Fruit fly (Drosophila melanogaster) whole organism, embryonic: Measurements from ENCODE around the gene CG7333.
A peak's percentile ranks its signal among the peaks of the same experiment; 100 is the strongest.

Source experiments
- Ada2b ChIP-seq: fragments of 200-800 bp; sonication (Bioruptor generic); IDR thresholded peaks from 2 replicates; pipeline ENCODE4 v1.3.6; 2022; ENCODE audit warnings: missing biosample characterization, missing genetic modification characterization
- B-H2 ChIP-seq: fragments of 200-800 bp; sonication (Bioruptor generic); optimal IDR thresholded peaks from 2 replicates; lab custom pipeline; 2018; ENCODE audit warnings: missing biosample characterization, mild to moderate bottlenecking, missing genetic modification characterization
- CG10431 ChIP-seq: fragments of 200-800 bp; sonication (Bioruptor generic); optimal IDR thresholded peaks from 3 replicates; lab custom pipeline; 2018; ENCODE audit warnings: missing biosample characterization, mild to moderate bottlenecking, missing genetic modification characterization
- CG11456 ChIP-seq: fragments of 200-800 bp; sonication (Bioruptor generic); IDR thresholded peaks from 3 replicates; pipeline ENCODE4 v1.3.6; 2022; ENCODE audit warnings: missing biosample characterization, missing genetic modification characterization
- CG11560 ChIP-seq: fragments of 200-800 bp; sonication (Bioruptor generic); IDR thresholded peaks from 3 replicates; pipeline ENCODE4 v1.3.6; 2022; ENCODE audit warnings: missing biosample characterization, missing genetic modification characterization
- CG12299 ChIP-seq: fragments of 200-800 bp; sonication (Bioruptor generic); optimal IDR thresholded peaks from 2 replicates; lab custom pipeline; 2018; ENCODE audit warnings: missing biosample characterization, mild to moderate bottlenecking, missing genetic modification characterization
- CG13287 ChIP-seq: fragments of 200-800 bp; sonication (Bioruptor generic); IDR thresholded peaks from 2 replicates; pipeline ENCODE4 v1.3.6; 2022; ENCODE audit warnings: missing biosample characterization, missing genetic modification characterization; ENCODE audit not compliant: partially characterized antibody
- CG15011 ChIP-seq: fragments of 200-800 bp; sonication (Bioruptor generic); optimal IDR thresholded peaks from 3 replicates; lab custom pipeline; 2018; ENCODE audit warnings: missing biosample characterization, mild to moderate bottlenecking, missing genetic modification characterization
- CG1602 ChIP-seq: fragments of 200-800 bp; sonication (Bioruptor generic); optimal IDR thresholded peaks from 3 replicates; lab custom pipeline; 2016; ENCODE audit warnings: missing biosample characterization, missing genetic modification characterization
- CG18262 ChIP-seq: fragments of 200-800 bp; optimal IDR thresholded peaks from 3 replicates; lab custom pipeline; 2019; ENCODE audit warnings: missing biosample characterization, mild to moderate bottlenecking, missing genetic modification characterization, moderate library complexity
- CG30431 ChIP-seq: fragments of 200-800 bp; sonication (Bioruptor generic); optimal IDR thresholded peaks from 2 replicates; lab custom pipeline; 2017; ENCODE audit warnings: missing biosample characterization, missing genetic modification characterization
- CG31441 ChIP-seq: fragments of 200-800 bp; sonication (Bioruptor generic); IDR thresholded peaks from 2 replicates; pipeline ENCODE4 v1.3.6; 2022; ENCODE audit warnings: missing biosample characterization, missing genetic modification characterization
- CG3163 ChIP-seq: fragments of 200-800 bp; sonication (Bioruptor generic); optimal IDR thresholded peaks from 3 replicates; lab custom pipeline; 2016; ENCODE audit warnings: missing biosample characterization, missing genetic modification characterization
- CG33557 ChIP-seq: fragments of 200-800 bp; sonication (Bioruptor generic); optimal IDR thresholded peaks from 2 replicates; lab custom pipeline; 2019; ENCODE audit warnings: missing biosample characterization, mild to moderate bottlenecking, missing genetic modification characterization, moderate library complexity
- CG34422 ChIP-seq: fragments of 200-800 bp; sonication (Bioruptor generic); IDR thresholded peaks from 3 replicates; pipeline ENCODE4 v1.3.6; 2022; ENCODE audit warnings: missing biosample characterization, missing genetic modification characterization
- CG4328 ChIP-seq: fragments of 200-800 bp; sonication (Bioruptor generic); optimal IDR thresholded peaks from 3 replicates; lab custom pipeline; 2017; ENCODE audit warnings: missing biosample characterization, missing genetic modification reagents, missing genetic modification characterization
- CG4424 ChIP-seq: fragments of 200-800 bp; sonication (Bioruptor generic); optimal IDR thresholded peaks from 3 replicates; lab custom pipeline; 2016; ENCODE audit warnings: missing biosample characterization, missing genetic modification characterization
- CG6272 ChIP-seq: fragments of 200-800 bp; sonication (Bioruptor generic); IDR thresholded peaks from 2 replicates; pipeline ENCODE4 v1.3.6; 2022; ENCODE audit warnings: missing biosample characterization, missing genetic modification characterization
- CG7987 ChIP-seq: fragments of 200-800 bp; sonication (Bioruptor generic); optimal IDR thresholded peaks from 2 replicates; lab custom pipeline; 2018; ENCODE audit warnings: missing biosample characterization, mild to moderate bottlenecking, missing genetic modification characterization, moderate library complexity
- CG8281 ChIP-seq: fragments of 200-800 bp; sonication (Bioruptor generic); optimal IDR thresholded peaks from 2 replicates; lab custom pipeline; 2018; ENCODE audit warnings: missing biosample characterization, mild to moderate bottlenecking, missing genetic modification characterization, moderate library complexity
- CG8290 ChIP-seq, 3 experiments: fragments of 200-800 bp; sonication (Bioruptor generic); optimal IDR thresholded peaks; 2 replicates each; lab custom pipeline; 2016 to 2019; ENCODE audit warnings: missing biosample characterization in 3 of 3, missing genetic modification characterization in 3 of 3, mild to moderate bottlenecking in 2 of 3, moderate library complexity in 1 of 3
- CG8924 ChIP-seq: fragments of 200-800 bp; optimal IDR thresholded peaks from 3 replicates; lab custom pipeline; 2019; ENCODE audit warnings: missing biosample characterization, mild to moderate bottlenecking, missing genetic modification characterization, moderate library complexity
- CHES-1-like ChIP-seq: fragments of 200-800 bp; sonication (Bioruptor generic); optimal IDR thresholded peaks from 2 replicates; lab custom pipeline; 2016; ENCODE audit warnings: missing biosample characterization, missing genetic modification characterization
- CrebB ChIP-seq: fragments of 200-800 bp; sonication (Bioruptor generic); optimal IDR thresholded peaks from 3 replicates; lab custom pipeline; 2018; ENCODE audit warnings: missing biosample characterization, mild to moderate bottlenecking, missing genetic modification characterization
- Dip3 ChIP-seq: fragments of 200-800 bp; sonication (Bioruptor generic); optimal IDR thresholded peaks from 3 replicates; lab custom pipeline; 2016; ENCODE audit warnings: missing biosample characterization, missing genetic modification characterization
- E2f1 ChIP-seq: fragments of 200-800 bp; sonication (Bioruptor generic); IDR thresholded peaks from 2 replicates; pipeline ENCODE4 v1.3.6; 2022; ENCODE audit warnings: missing biosample characterization, missing genetic modification characterization
- Fer2 ChIP-seq: fragments of 200-800 bp; sonication (Bioruptor generic); optimal IDR thresholded peaks from 2 replicates; lab custom pipeline; 2018; ENCODE audit warnings: missing biosample characterization, mild to moderate bottlenecking, missing genetic modification characterization, moderate library complexity
- Gug ChIP-seq: fragments of 200-800 bp; sonication (Bioruptor generic); IDR thresholded peaks from 4 replicates; pipeline ENCODE4 v1.3.6; 2022; ENCODE audit warnings: missing biosample characterization, missing genetic modification characterization
- H15 ChIP-seq: fragments of 200-800 bp; sonication (Bioruptor generic); IDR thresholded peaks from 3 replicates; pipeline ENCODE4 v1.3.6; 2022; ENCODE audit warnings: missing biosample characterization, missing genetic modification characterization
- HHEX ChIP-seq: fragments of 200-800 bp; sonication (Bioruptor generic); optimal IDR thresholded peaks from 3 replicates; lab custom pipeline; 2017; ENCODE audit warnings: missing biosample characterization, mild to moderate bottlenecking, missing genetic modification characterization, missing genetic modification reagents
- HmgZ ChIP-seq: fragments of 200-800 bp; sonication (Bioruptor generic); optimal IDR thresholded peaks from 2 replicates; lab custom pipeline; 2018; ENCODE audit warnings: missing biosample characterization, mild to moderate bottlenecking, missing genetic modification characterization
- Hmx ChIP-seq: fragments of 200-800 bp; sonication (Bioruptor generic); optimal IDR thresholded peaks from 2 replicates; lab custom pipeline; 2016; ENCODE audit warnings: missing biosample characterization, missing genetic modification characterization
- Hsf ChIP-seq: fragments of 200-800 bp; sonication (Bioruptor generic); optimal IDR thresholded peaks from 3 replicates; lab custom pipeline; 2016; ENCODE audit warnings: missing biosample characterization, missing genetic modification characterization
- Lim3 ChIP-seq: fragments of 200-800 bp; sonication (Bioruptor generic); IDR thresholded peaks from 2 replicates; pipeline ENCODE4 v1.3.6; 2022; ENCODE audit warnings: missing biosample characterization, missing genetic modification characterization
- Mes4 ChIP-seq: fragments of 200-800 bp; sonication (Bioruptor generic); optimal IDR thresholded peaks from 2 replicates; lab custom pipeline; 2016; ENCODE audit warnings: missing biosample characterization, missing genetic modification characterization
- Scr ChIP-seq: fragments of 200-800 bp; sonication (Bioruptor generic); IDR thresholded peaks from 2 replicates; pipeline ENCODE4 v1.3.6; 2022; ENCODE audit warnings: missing biosample characterization, missing genetic modification characterization; ENCODE audit not compliant: partially characterized antibody
- bigmax ChIP-seq: fragments of 200-800 bp; sonication (Bioruptor generic); optimal IDR thresholded peaks from 2 replicates; lab custom pipeline; 2018; ENCODE audit warnings: missing biosample characterization, mild to moderate bottlenecking, missing genetic modification characterization
- chif ChIP-seq, 2 experiments: fragments of 200-800 bp; sonication (Bioruptor generic); optimal IDR thresholded peaks; 3 replicates each; lab custom pipeline; 2016; ENCODE audit warnings: missing biosample characterization in 2 of 2, missing genetic modification characterization in 2 of 2
- gcm ChIP-seq: fragments of 200-800 bp; sonication (Bioruptor generic); optimal IDR thresholded peaks from 2 replicates; lab custom pipeline; 2019; ENCODE audit warnings: missing biosample characterization, mild to moderate bottlenecking, missing genetic modification characterization, moderate library complexity
- her ChIP-seq: fragments of 200-800 bp; sonication (Bioruptor generic); optimal IDR thresholded peaks from 2 replicates; lab custom pipeline; 2016; ENCODE audit warnings: missing biosample characterization, missing genetic modification characterization
- hkb ChIP-seq, 2 experiments: fragments of 200-800 bp in 1 of 2; fragments of >200 bp in 1 of 2; sonication (Bioruptor generic) in 1 of 2; IDR thresholded peaks in 1 of 2; optimal IDR thresholded peaks in 1 of 2; 2 replicates each; pipeline versions ENCODE4 v1.3.6 to Lab custom; 2017 to 2022; ENCODE audit warnings: missing biosample characterization in 1 of 2, missing genetic modification characterization in 1 of 2
- ind ChIP-seq: fragments of 200-800 bp; sonication (Bioruptor generic); optimal IDR thresholded peaks from 3 replicates; lab custom pipeline; 2016; ENCODE audit warnings: missing biosample characterization, missing genetic modification characterization
- lov ChIP-seq, 2 experiments: fragments of 200-800 bp in 1 of 2; fragments of >200 bp in 1 of 2; sonication (Bioruptor generic) in 1 of 2; IDR thresholded peaks in 1 of 2; optimal IDR thresholded peaks in 1 of 2; 2 replicates in 1 of 2; 3 replicates in 1 of 2; pipeline versions ENCODE4 v1.3.6 to Lab custom; 2017 to 2022; ENCODE audit warnings: missing biosample characterization in 1 of 2, missing genetic modification characterization in 1 of 2
- pnt ChIP-seq: fragments of 200-800 bp; sonication (Bioruptor generic); optimal IDR thresholded peaks from 3 replicates; lab custom pipeline; 2016; ENCODE audit warnings: missing biosample characterization, missing genetic modification characterization
- rib ChIP-seq: fragments of 200-800 bp; sonication (Bioruptor generic); IDR thresholded peaks from 2 replicates; pipeline ENCODE4 v1.3.6; 2022; ENCODE audit warnings: missing biosample characterization, missing genetic modification characterization
- schlank ChIP-seq: fragments of 200-800 bp; sonication (Bioruptor generic); optimal IDR thresholded peaks from 2 replicates; lab custom pipeline; 2018; ENCODE audit warnings: missing biosample characterization, mild to moderate bottlenecking, missing genetic modification characterization
- sima ChIP-seq: fragments of 200-800 bp; sonication (Bioruptor generic); optimal IDR thresholded peaks from 2 replicates; lab custom pipeline; 2016; ENCODE audit warnings: missing biosample characterization, missing genetic modification characterization
- trem ChIP-seq: fragments of 200-800 bp; optimal IDR thresholded peaks from 3 replicates; lab custom pipeline; 2019; ENCODE audit warnings: missing biosample characterization, mild to moderate bottlenecking, missing genetic modification characterization, moderate library complexity
- unc-4 ChIP-seq: fragments of 200-800 bp; sonication (Bioruptor generic); IDR thresholded peaks from 2 replicates; pipeline ENCODE4 v1.3.6; 2022; ENCODE audit warnings: missing biosample characterization, missing genetic modification characterization; ENCODE audit not compliant: partially characterized antibody

The CG7333 gene

dm6 chr3R:19569654-19570053 is 30.8 kb upstream of the CG7333 start (continued):
- no peak for TF ChIP-seq rib (GFP tag; lab: Robert Waterston, UW)

DNA sequence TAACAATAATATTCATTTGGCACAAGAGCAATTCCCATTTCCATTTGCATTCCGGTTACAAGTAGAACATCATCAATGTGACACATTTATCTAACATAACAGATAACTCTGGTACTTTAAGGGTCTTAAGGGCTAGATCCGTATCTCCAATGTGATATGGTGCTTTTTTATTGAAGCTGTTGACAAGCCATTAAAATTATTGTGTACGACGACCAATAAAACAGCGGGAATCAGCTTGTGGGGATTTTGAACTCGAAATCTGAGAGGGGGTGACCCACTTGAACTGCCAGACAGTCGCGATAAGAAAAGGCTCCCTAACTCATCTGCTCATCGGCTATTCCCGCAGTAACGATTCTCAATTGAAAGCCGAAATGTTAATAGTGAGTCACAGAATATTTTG is 29.2 kb upstream of the CG7333 start:
- no peak for TF ChIP-seq HmgZ
- TF ChIP-seq schlank (tag; lab: Kevin White, UChicago), result no peak
- no peak for TF ChIP-seq trem (tag; lab: Kevin White, UChicago)
- no peak for TF ChIP-seq H15 (GFP tag; lab: Robert Waterston, UW)
- TF ChIP-seq Ada2b (GFP tag; lab: Robert Waterston, UW), result no peak
- TF ChIP-seq chif (GFP tag; optimal IDR thresholded peaks at IDR 0.05; lab: Kevin White, UChicago), result no peak
- no peak for TF ChIP-seq CG8290 (GFP tag; optimal IDR thresholded peaks at IDR 0.05; lab: Kevin White, UChicago)
- TF ChIP-seq CG8290 (tag; optimal IDR thresholded peaks at IDR 0.05; lab: Kevin White, UChicago), result peak in 1 of 2 experiments; percentile 30
- TF ChIP-seq CG34422 (GFP tag; lab: Robert Waterston, UW), result no peak
- no peak for TF ChIP-seq HHEX (GFP tag; lab: Kevin White, UChicago)
- no peak for TF ChIP-seq sima
- no peak for TF ChIP-seq CG12299 (tag; lab: Kevin White, UChicago)
- no peak for TF ChIP-seq lov (optimal IDR thresholded peaks at IDR 0.05; lab: Kevin White, UChicago)
- TF ChIP-seq lov (GFP tag; IDR thresholded peaks at IDR 0.05; lab: Robert Waterston, UW), result no peak
- no peak for TF ChIP-seq CG10431 (GFP tag; lab: Kevin White, UChicago)
- no peak for TF ChIP-seq E2f1 (GFP tag; lab: Robert Waterston, UW)
- no peak for TF ChIP-seq CG30431 (GFP tag; lab: Kevin White, UChicago)
- no peak for TF ChIP-seq pnt (GFP tag; lab: Kevin White, UChicago)
- TF ChIP-seq CrebB, result no peak
- TF ChIP-seq CG33557, result no peak
- TF ChIP-seq CG3163 (GFP tag; lab: Kevin White, UChicago), result no peak
- no peak for TF ChIP-seq CG11560 (tag; lab: Robert Waterston, UW)
- no peak for TF ChIP-seq CG4424
- TF ChIP-seq Fer2 (tag; lab: Kevin White, UChicago), result no peak
- peak; percentile 18 for TF ChIP-seq B-H2 (GFP tag; lab: Kevin White, UChicago)
- TF ChIP-seq her, result no peak
- no peak for TF ChIP-seq CG11456 (GFP tag; lab: Robert Waterston, UW)
- no peak for TF ChIP-seq ind (GFP tag; lab: Kevin White, UChicago)
- TF ChIP-seq gcm (GFP tag; lab: Kevin White, UChicago), result no peak
- no peak for TF ChIP-seq CG31441 (GFP tag; lab: Robert Waterston, UW)
- no peak for TF ChIP-seq Hmx (GFP tag; lab: Kevin White, UChicago)
- TF ChIP-seq Scr, result no peak
- no peak for TF ChIP-seq unc-4 (GFP tag; lab: Robert Waterston, UW)
- TF ChIP-seq bigmax, result no peak
- TF ChIP-seq hkb (optimal IDR thresholded peaks at IDR 0.05; lab: Kevin White, UChicago), result no peak
- no peak for TF ChIP-seq hkb (GFP tag; IDR thresholded peaks at IDR 0.05; lab: Robert Waterston, UW)
- TF ChIP-seq CG8281 (tag; lab: Kevin White, UChicago), result peak; percentile 14
- TF ChIP-seq CG15011 (GFP tag; lab: Kevin White, UChicago), result no peak
- TF ChIP-seq CG13287 (GFP tag; lab: Robert Waterston, UW), result no peak
- TF ChIP-seq Dip3 (GFP tag; lab: Kevin White, UChicago), result no peak
- TF ChIP-seq CG7987 (GFP tag; lab: Kevin White, UChicago), result no peak
- no peak for TF ChIP-seq Mes4 (GFP tag; lab: Kevin White, UChicago)
- no peak for TF ChIP-seq CG1602 (GFP tag; lab: Kevin White, UChicago)
- TF ChIP-seq Gug (GFP tag; lab: Robert Waterston, UW), result no peak
- TF ChIP-seq CG6272 (GFP tag; lab: Robert Waterston, UW), result no peak
- no peak for TF ChIP-seq CG4328 (GFP tag; lab: Kevin White, UChicago)
- TF ChIP-seq CHES-1-like (GFP tag; lab: Kevin White, UChicago), result no peak
- no peak for TF ChIP-seq CG18262 (tag; lab: Kevin White, UChicago)
- TF ChIP-seq Hsf (GFP tag; lab: Kevin White, UChicago), result no peak
- TF ChIP-seq CG8924 (tag; lab: Kevin White, UChicago), result no peak
- TF ChIP-seq Lim3 (GFP tag; lab: Robert Waterston, UW), result no peak
